Fruit fly (Drosophila melanogaster): ENCODE results near the gene CG3176.

Gene CG3176

DNA sequence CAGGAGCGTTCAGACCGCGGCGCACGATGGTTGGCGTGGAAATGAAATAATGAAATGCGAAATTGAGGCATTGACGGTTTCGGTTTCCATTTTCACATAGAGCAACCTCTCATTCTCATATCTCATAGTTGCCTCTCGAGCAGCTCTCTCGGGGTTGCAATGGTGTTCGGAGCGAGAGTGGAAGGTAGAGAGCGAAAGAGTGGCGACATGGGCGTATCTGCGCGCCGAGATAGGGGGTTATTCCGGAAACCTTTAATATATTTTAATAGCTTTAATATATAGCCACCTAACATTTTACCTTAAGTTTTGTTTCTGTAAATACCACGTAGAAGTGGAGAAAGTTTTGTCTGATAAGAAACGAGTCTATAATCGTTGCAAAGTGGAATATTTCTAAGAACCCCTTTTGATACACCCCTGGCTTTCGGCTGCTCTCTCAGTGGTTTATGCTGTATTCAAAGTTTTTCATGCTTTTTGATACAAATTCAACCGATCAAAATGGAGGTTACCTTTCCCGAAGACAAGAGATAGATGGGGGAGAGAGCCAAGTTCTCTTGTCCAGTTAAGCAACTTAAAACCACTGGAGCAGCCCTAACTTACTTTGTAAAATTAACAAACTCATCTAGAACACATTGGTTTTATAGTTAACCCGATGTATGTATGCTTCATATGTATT is 41.7 kb downstream of the CG3176 start, which contains the start of gene elav (continued):
- TF ChIP-seq gsb-n (tag; optimal IDR thresholded peaks at IDR 0.05) (peak; percentile 98), Adf1 (GFP tag; IDR thresholded peaks at IDR 0.05) (peak; percentile 89), fd102C (GFP tag; optimal IDR thresholded peaks at IDR 0.05) (peak; percentile 96), CG7839 (tag; optimal IDR thresholded peaks at IDR 0.05) (peak; percentile 99), H2.0 (GFP tag; IDR thresholded peaks at IDR 0.05) (peak; percentile 97), CG17328 (GFP tag; IDR thresholded peaks at IDR 0.05) (peak; percentile 98), caup (GFP tag; optimal IDR thresholded peaks at IDR 0.05; ENCODE audit: severe bottlenecking) (peak; percentile 99), nerfin-2 (GFP tag; IDR thresholded peaks at IDR 0.05; ENCODE audit: partially characterized antibody) (no peak), Oaz (GFP tag; IDR thresholded peaks at IDR 0.05) (peak; percentile 97), CG18599 (GFP tag; optimal IDR thresholded peaks at IDR 0.05) (peak; percentile 100), CG4730 (GFP tag; IDR thresholded peaks at IDR 0.05) (peak; percentile 97), bcd (GFP tag; optimal IDR thresholded peaks at IDR 0.05) (peak; percentile 98), CG15601 (tag; optimal IDR thresholded peaks at IDR 0.05) (peak; percentile 98), CG8924 (tag; optimal IDR thresholded peaks at IDR 0.05) (peak; percentile 99), nau (GFP tag; optimal IDR thresholded peaks at IDR 0.05) (peak; percentile 98), disco-r (GFP tag; optimal IDR thresholded peaks at IDR 0.05) (peak; percentile 89), Pdp1 (GFP tag; optimal IDR thresholded peaks at IDR 0.05) (peak; percentile 96 to 98), Hsf (GFP tag; optimal IDR thresholded peaks at IDR 0.05) (peak; percentile 99), CG15479 (GFP tag; optimal IDR thresholded peaks at IDR 0.05) (peak; percentile 29), CG7963 (GFP tag; IDR thresholded peaks at IDR 0.05; ENCODE audit: partially characterized antibody) (no peak), cwo (GFP tag; optimal IDR thresholded peaks at IDR 0.05) (peak; percentile 98), Hr39 (optimal IDR thresholded peaks at IDR 0.05) (no peak), CG10979 (tag; optimal IDR thresholded peaks at IDR 0.05) (peak; percentile 99), ems (GFP tag; optimal IDR thresholded peaks at IDR 0.05) (peak; percentile 97), CG12391 (tag; optimal IDR thresholded peaks at IDR 0.05) (peak; percentile 99), CG2116 (GFP tag; optimal IDR thresholded peaks at IDR 0.05) (peak; percentile 87), CG2199 (GFP tag; IDR thresholded peaks at IDR 0.05) (peak; percentile 93), Usf (GFP tag; optimal IDR thresholded peaks at IDR 0.05) (peak; percentile 98), lilli (GFP tag; optimal IDR thresholded peaks at IDR 0.05) (peak; percentile 99), CG14667 (GFP tag; IDR thresholded peaks at IDR 0.05) (peak; percentile 97), odd (GFP tag; optimal IDR thresholded peaks at IDR 0.05) (peak; percentile 99), CG16813 (GFP tag; IDR thresholded peaks at IDR 0.05; ENCODE audit: partially characterized antibody) (no peak), CG14710 (tag; optimal IDR thresholded peaks at IDR 0.05) (peak; percentile 98), sr (GFP tag; IDR thresholded peaks at IDR 0.05) (peak; percentile 87; the same call in 2 of the 3 replicates), Doc2 (GFP tag; IDR thresholded peaks at IDR 0.05) (peak; percentile 93), CG30020 (tag; optimal IDR thresholded peaks at IDR 0.05) (peak; percentile 89), CG14441 (GFP tag; IDR thresholded peaks at IDR 0.05) (peak; percentile 98), salm (tag; optimal IDR thresholded peaks at IDR 0.05) (peak; percentile 97), Camta (GFP tag; optimal IDR thresholded peaks at IDR 0.05) (peak; percentile 97), CG11560 (tag; IDR thresholded peaks at IDR 0.05) (peak; percentile 91), sens (GFP tag) (peak; percentile 100), nom (GFP tag; optimal IDR thresholded peaks at IDR 0.05) (peak; percentile 98), Deaf1 (tag; optimal IDR thresholded peaks at IDR 0.05) (peak; percentile 88), run (tag; optimal IDR thresholded peaks at IDR 0.05) (peak; percentile 98), Fer2 (tag; optimal IDR thresholded peaks at IDR 0.05) (peak; percentile 98), grau (tag; optimal IDR thresholded peaks at IDR 0.05) (peak; percentile 98), gfzf (GFP tag; optimal IDR thresholded peaks at IDR 0.05) (peak; percentile 15), ewg (GFP tag; optimal IDR thresholded peaks at IDR 0.05) (peak; percentile 96), ro (GFP tag; IDR thresholded peaks at IDR 0.05) (peak; percentile 96)

Measured in whole organism, embryonic.